Worm (Caenorhabditis elegans): Measurements from ENCODE around the gene C27A7.5.

DNA sequence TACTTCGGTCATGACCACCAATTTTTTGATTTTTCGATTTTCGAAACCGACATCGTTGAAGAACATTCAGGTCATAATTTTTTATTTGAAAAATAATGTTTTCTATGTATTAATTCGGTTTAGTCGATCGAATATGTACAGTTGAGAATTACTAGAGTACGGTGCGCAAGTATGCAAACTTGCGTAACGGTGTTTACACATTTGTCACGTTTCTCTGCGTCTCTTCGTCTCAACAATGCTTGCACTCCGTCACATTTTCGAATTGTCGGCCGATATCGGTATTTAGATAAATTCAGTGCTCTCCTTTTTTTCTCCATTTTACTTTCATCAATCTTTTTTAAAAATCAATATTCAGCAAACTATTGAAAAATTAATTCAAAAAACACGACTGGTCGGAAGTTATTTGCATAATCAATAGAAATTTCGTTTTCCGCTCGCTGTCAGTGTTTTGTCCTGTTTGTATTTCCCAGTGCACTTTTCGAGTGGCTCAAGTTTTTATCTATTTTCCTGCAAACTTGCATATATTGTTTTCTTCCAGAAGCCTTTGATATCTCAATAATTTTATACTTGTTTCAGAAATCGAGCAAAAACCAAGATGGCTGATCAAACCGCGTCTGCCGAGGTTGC is 28.9 kb upstream of the C27A7.5 start, which contains the start of gene dpy-30:
- TF ChIP-seq aly-2 (tag; optimal IDR thresholded peaks at IDR 0.05) = no peak
- no peak for TF ChIP-seq ZK546.5 (tag; optimal IDR thresholded peaks at IDR 0.05)
- no peak for TF ChIP-seq mdl-1 (tag; optimal IDR thresholded peaks at IDR 0.05)
- TF ChIP-seq elt-3 (tag; optimal IDR thresholded peaks at IDR 0.05) = no peak
- TF ChIP-seq lsy-12 (tag; optimal IDR thresholded peaks at IDR 0.05) = no peak
- TF ChIP-seq nhr-76 (tag; optimal IDR thresholded peaks at IDR 0.05) = no peak

Data from whole organism, L3 larva.